Worm (Caenorhabditis elegans): ENCODE results near the gene fut-6.

The fut-6 gene

ce11 chrII:4655834-4656233, at the start of gene fut-6:
Gene fut-6 (minus strand): TSS chrII:4655934.
- no peak for TF ChIP-seq nhr-179 (tag; optimal IDR thresholded peaks at IDR 0.05)
- no peak for TF ChIP-seq ztf-26 (tag; optimal IDR thresholded peaks at IDR 0.05)
- TF ChIP-seq F23B12.7 (tag; optimal IDR thresholded peaks at IDR 0.05; ENCODE audit: insufficient read depth), result no peak
- no peak for TF ChIP-seq rcor-1 (GFP tag; IDR thresholded peaks at IDR 0.05)
- TF ChIP-seq xnd-1 (tag; optimal IDR thresholded peaks at IDR 0.05), result no peak
- no peak for TF ChIP-seq him-1 (tag; optimal IDR thresholded peaks at IDR 0.05)
- TF ChIP-seq lsy-27 (tag; optimal IDR thresholded peaks at IDR 0.05; ENCODE audit: borderline replicate concordance, insufficient read depth), result no peak
- no peak for TF ChIP-seq fkh-3 (tag; optimal IDR thresholded peaks at IDR 0.05)
- no peak for TF ChIP-seq egrh-3 (GFP tag; IDR thresholded peaks at IDR 0.05)
- no peak for TF ChIP-seq ccch-3 (GFP tag; optimal IDR thresholded peaks at IDR 0.05)
- TF ChIP-seq snpc-3.4 (tag; optimal IDR thresholded peaks at IDR 0.05), result no peak
- no peak for TF ChIP-seq lin-40 (tag; optimal IDR thresholded peaks at IDR 0.05)
- TF ChIP-seq unc-62 (GFP tag; optimal IDR thresholded peaks at IDR 0.05), result no peak
- TF ChIP-seq dox-1 (GFP tag; IDR thresholded peaks at IDR 0.05), result no peak
- TF ChIP-seq tlf-1 (GFP tag; optimal IDR thresholded peaks at IDR 0.05), result no peak
- no peak for TF ChIP-seq lin-26 (GFP tag; IDR thresholded peaks at IDR 0.05)
- no peak for TF ChIP-seq B0035.1 (tag; optimal IDR thresholded peaks at IDR 0.05)
- TF ChIP-seq ztf-25 (GFP tag; IDR thresholded peaks at IDR 0.05), result no peak
- no peak for TF ChIP-seq F37B4.10 (GFP tag; IDR thresholded peaks at IDR 0.05)

- peak; percentile 10 for TF ChIP-seq die-1 (tag; optimal IDR thresholded peaks at IDR 0.05)
- TF ChIP-seq lsy-27 (tag; optimal IDR thresholded peaks at IDR 0.05; ENCODE audit: borderline replicate concordance, insufficient read depth), result no peak
- TF ChIP-seq Y95B8A.8 (GFP tag; IDR thresholded peaks at IDR 0.05), result no peak; the same call in none of the 2 replicates
- TF ChIP-seq nfya-2 (GFP tag; IDR thresholded peaks at IDR 0.05), result no peak
- no peak for TF ChIP-seq mcd-1 (GFP tag; IDR thresholded peaks at IDR 0.05)
- TF ChIP-seq ceh-58 (GFP tag; IDR thresholded peaks at IDR 0.05), result no peak
- peak; percentile 66 for TF ChIP-seq unc-130 (GFP tag; optimal IDR thresholded peaks at IDR 0.05)
- no peak for TF ChIP-seq ets-4 (GFP tag; optimal IDR thresholded peaks at IDR 0.05)
- TF ChIP-seq lin-35 (GFP tag; optimal IDR thresholded peaks at IDR 0.05), result peak in 1 of 3 experiments; percentile 36
- TF ChIP-seq dox-1 (GFP tag; IDR thresholded peaks at IDR 0.05), result no peak; the same call in 1 of the 2 replicates
- TF ChIP-seq mes-4 (tag; optimal IDR thresholded peaks at IDR 0.05), result peak; percentile 28
- peak; percentile 77 for TF ChIP-seq rcor-1 (GFP tag; IDR thresholded peaks at IDR 0.05)
- peak; percentile 55 for TF ChIP-seq lsl-1 (GFP tag; optimal IDR thresholded peaks at IDR 0.05)
- TF ChIP-seq madf-6 (GFP tag; IDR thresholded peaks at IDR 0.05), result peak; percentile 78
- no peak; the same call in 1 of the 2 replicates for TF ChIP-seq ceh-100 (GFP tag; IDR thresholded peaks at IDR 0.05)
- TF ChIP-seq rpc-1 (optimal IDR thresholded peaks at IDR 0.05), result no peak
- no peak for TF ChIP-seq rpc-1 (tag; optimal IDR thresholded peaks at IDR 0.05)
- TF ChIP-seq ceh-40 (GFP tag; IDR thresholded peaks at IDR 0.05), result no peak
- TF ChIP-seq hsf-1 (GFP tag; IDR thresholded peaks at IDR 0.05), result peak; percentile 80
- TF ChIP-seq egrh-3 (GFP tag; IDR thresholded peaks at IDR 0.05), result no peak
- no peak for TF ChIP-seq F22D6.2 (tag; optimal IDR thresholded peaks at IDR 0.05)
- TF ChIP-seq Y79H2A.3 (GFP tag; conservative IDR thresholded peaks at IDR 0.05), result peak; percentile 96
- peak; percentile 64 for TF ChIP-seq tlf-1 (GFP tag; optimal IDR thresholded peaks at IDR 0.05)
- TF ChIP-seq Y53G8AR.9 (GFP tag; conservative IDR thresholded peaks at IDR 0.05), result peak; percentile 83
- TF ChIP-seq ama-1 (optimal IDR thresholded peaks at IDR 0.05), result no peak
- no peak for TF ChIP-seq ama-1 (GFP tag; optimal IDR thresholded peaks at IDR 0.05)
- TF ChIP-seq attf-6 (GFP tag; IDR thresholded peaks at IDR 0.05), result peak; percentile 76
- TF ChIP-seq efl-1 (GFP tag; optimal IDR thresholded peaks at IDR 0.05), result peak; percentile 39
- no peak for TF ChIP-seq Y53F4B.3 (GFP tag; IDR thresholded peaks at IDR 0.05)
- no peak for TF ChIP-seq ztf-25 (GFP tag; IDR thresholded peaks at IDR 0.05)
- no peak for TF ChIP-seq ceh-27 (GFP tag; optimal IDR thresholded peaks at IDR 0.05)
- peak; percentile 58 for TF ChIP-seq lin-54 (GFP tag; optimal IDR thresholded peaks at IDR 0.05)
- no peak for TF ChIP-seq chd-7 (tag; optimal IDR thresholded peaks at IDR 0.05)
- no peak for TF ChIP-seq attf-5 (GFP tag; optimal IDR thresholded peaks at IDR 0.05)
- no peak for TF ChIP-seq B0035.1 (tag; optimal IDR thresholded peaks at IDR 0.05)
- TF ChIP-seq gei-17 (GFP tag; optimal IDR thresholded peaks at IDR 0.05), result no peak
- no peak for TF ChIP-seq unc-62 (GFP tag; optimal IDR thresholded peaks at IDR 0.05)
Measured at ce11 chrII:4703011-4703410, 47.3 kb upstream of the fut-6 start.
